Fruit fly (Drosophila melanogaster) Kc167 (cell line): Measurements from ENCODE around the gene CG6683.

ENCODE experiments used
- Myc ChIP-seq: fragments of >200 bp; optimal IDR thresholded peaks from 2 replicates; lab custom pipeline; 2017; ENCODE audit warnings: missing external identifiers
- Sin3A ChIP-seq: fragments of >200 bp; optimal IDR thresholded peaks from 2 replicates; lab custom pipeline; 2018; ENCODE audit warnings: missing external identifiers
- h ChIP-seq: fragments of >200 bp; optimal IDR thresholded peaks from 3 replicates; lab custom pipeline; 2018; ENCODE audit warnings: missing external identifiers
- insv ChIP-seq: fragments of >200 bp; optimal IDR thresholded peaks from 3 replicates; lab custom pipeline; 2018; ENCODE audit warnings: missing external identifiers
- psq ChIP-seq: fragments of >200 bp; optimal IDR thresholded peaks from 2 replicates; lab custom pipeline; 2017; ENCODE audit warnings: missing external identifiers
- ttk ChIP-seq: sonication (Bioruptor generic); optimal IDR thresholded peaks from 2 replicates; lab custom pipeline; 2017; ENCODE audit warnings: missing external identifiers

dm6 chr3L:8540509-8540908, 25.8 kb upstream of the CG6683 start:
- TF ChIP-seq h (lab: Kevin White, UChicago) (no peak), Sin3A (lab: Kevin White, UChicago) (no peak), ttk (no peak), insv (no peak), psq (lab: Kevin White, UChicago) (no peak), Myc (lab: Kevin White, UChicago) (no peak)
